Fruit fly (Drosophila melanogaster) whole organism, embryonic: ENCODE measurements around the gene CG34309.
A peak's percentile ranks its signal among the peaks of the same experiment; 100 is the strongest.

ENCODE experiments used
- CG10274 ChIP-seq: fragments of 200-800 bp; sonication (Bioruptor generic); optimal IDR thresholded peaks from 3 replicates; lab custom pipeline; 2017; ENCODE audit warnings: missing biosample characterization, mild to moderate bottlenecking, missing genetic modification characterization
- CG10321 ChIP-seq: fragments of 200-800 bp; sonication (Bioruptor generic); IDR thresholded peaks from 2 replicates; pipeline ENCODE4 v1.3.6; 2022; ENCODE audit warnings: missing biosample characterization, missing genetic modification characterization
- CG11247 ChIP-seq: fragments of 200-800 bp; sonication (Bioruptor generic); IDR thresholded peaks from 2 replicates; pipeline ENCODE4 v1.3.6; 2022; ENCODE audit warnings: missing biosample characterization, missing genetic modification characterization
- CG11398 ChIP-seq: fragments of 200-800 bp; sonication (Bioruptor generic); optimal IDR thresholded peaks from 2 replicates; lab custom pipeline; 2016; ENCODE audit warnings: missing biosample characterization, missing genetic modification characterization
- CG13424 ChIP-seq: fragments of 200-800 bp; sonication (Bioruptor generic); optimal IDR thresholded peaks from 2 replicates; lab custom pipeline; 2019; ENCODE audit warnings: missing biosample characterization, mild to moderate bottlenecking, missing genetic modification characterization, moderate library complexity
- CG17829 ChIP-seq: fragments of 200-800 bp; optimal IDR thresholded peaks from 2 replicates; lab custom pipeline; 2019; ENCODE audit warnings: missing biosample characterization, mild to moderate bottlenecking, missing genetic modification characterization, moderate library complexity
- CG30403 ChIP-seq: fragments of 200-800 bp; sonication (Bioruptor generic); optimal IDR thresholded peaks from 3 replicates; lab custom pipeline; 2016; ENCODE audit warnings: missing biosample characterization, missing genetic modification characterization
- CG3726 ChIP-seq: fragments of 200-800 bp; sonication (Bioruptor generic); IDR thresholded peaks from 3 replicates; pipeline ENCODE4, ENCODE4 v1.3.6; 2022; ENCODE audit warnings: missing biosample characterization, missing genetic modification characterization
- CG4424 ChIP-seq: fragments of 200-800 bp; sonication (Bioruptor generic); optimal IDR thresholded peaks from 3 replicates; lab custom pipeline; 2016; ENCODE audit warnings: missing biosample characterization, missing genetic modification characterization
- CHES-1-like ChIP-seq: fragments of 200-800 bp; sonication (Bioruptor generic); optimal IDR thresholded peaks from 2 replicates; lab custom pipeline; 2016; ENCODE audit warnings: missing biosample characterization, missing genetic modification characterization
- Chrac-16 ChIP-seq: fragments of 200-800 bp; sonication (Bioruptor generic); optimal IDR thresholded peaks from 3 replicates; lab custom pipeline; 2016; ENCODE audit warnings: missing biosample characterization, missing genetic modification characterization
- CrebB ChIP-seq: fragments of 200-800 bp; sonication (Bioruptor generic); optimal IDR thresholded peaks from 3 replicates; lab custom pipeline; 2018; ENCODE audit warnings: missing biosample characterization, mild to moderate bottlenecking, missing genetic modification characterization
- Deaf1 ChIP-seq: fragments of 200-800 bp; optimal IDR thresholded peaks from 3 replicates; lab custom pipeline; 2019; ENCODE audit warnings: missing biosample characterization, mild to moderate bottlenecking, missing genetic modification characterization, moderate library complexity
- Dll ChIP-seq: fragments of 200-800 bp; sonication (Bioruptor generic); IDR thresholded peaks from 4 replicates; pipeline ENCODE4 v1.3.6; 2022; ENCODE audit warnings: missing biosample characterization, missing genetic modification characterization; ENCODE audit not compliant: partially characterized antibody
- Dref ChIP-seq: fragments of 200-800 bp; sonication (Bioruptor generic); IDR thresholded peaks from 2 replicates; pipeline ENCODE4 v1.3.6; 2022; ENCODE audit warnings: missing biosample characterization, missing genetic modification characterization
- Ets65A ChIP-seq: fragments of 200-800 bp; sonication (Bioruptor generic); peaks from one replicate; lab custom pipeline; 2016; ENCODE audit warnings: missing biosample characterization, missing genetic modification characterization
- Oaz ChIP-seq: fragments of 200-800 bp; sonication (Bioruptor generic); IDR thresholded peaks from 2 replicates; pipeline ENCODE4 v1.3.6; 2022; ENCODE audit warnings: missing biosample characterization, missing genetic modification characterization
- Optix ChIP-seq: fragments of 200-800 bp; sonication (Bioruptor generic); IDR thresholded peaks from 3 replicates; pipeline ENCODE4 v1.3.6; 2022; ENCODE audit warnings: missing biosample characterization, missing genetic modification characterization
- Poxn ChIP-seq: fragments of 200-800 bp; sonication (Bioruptor generic); IDR thresholded peaks from 2 replicates; pipeline ENCODE4 v1.3.6; 2022; ENCODE audit warnings: missing biosample characterization, missing genetic modification characterization
- Six4 ChIP-seq: fragments of 200-800 bp; sonication (Bioruptor generic); optimal IDR thresholded peaks from 2 replicates; lab custom pipeline; 2016; ENCODE audit warnings: missing biosample characterization, missing genetic modification characterization
- Sox102F ChIP-seq: fragments of 200-800 bp; sonication (Bioruptor generic); optimal IDR thresholded peaks from 2 replicates; lab custom pipeline; 2018; ENCODE audit warnings: missing biosample characterization, mild to moderate bottlenecking, missing genetic modification characterization, moderate library complexity
- Sry-β ChIP-seq: fragments of 200-800 bp; sonication (Bioruptor generic); optimal IDR thresholded peaks from 2 replicates; lab custom pipeline; 2018; ENCODE audit warnings: missing biosample characterization, mild to moderate bottlenecking, missing genetic modification characterization, moderate library complexity
- ab ChIP-seq: fragments of 200-800 bp; sonication (Bioruptor generic); optimal IDR thresholded peaks from 2 replicates; lab custom pipeline; 2016; ENCODE audit warnings: missing biosample characterization, missing genetic modification characterization
- bab2 ChIP-seq: fragments of 200-800 bp; sonication (Bioruptor generic); optimal IDR thresholded peaks from 2 replicates; lab custom pipeline; 2016; ENCODE audit warnings: missing biosample characterization, missing genetic modification characterization
- bbx ChIP-seq: fragments of 200-800 bp; sonication (Bioruptor generic); IDR thresholded peaks from 2 replicates; pipeline ENCODE4 v1.3.6; 2022; ENCODE audit warnings: missing biosample characterization, missing genetic modification characterization; ENCODE audit not compliant: partially characterized antibody
- bcd ChIP-seq: fragments of 200-800 bp; sonication (Bioruptor generic); optimal IDR thresholded peaks from 2 replicates; lab custom pipeline; 2017; ENCODE audit warnings: missing biosample characterization, mild to moderate bottlenecking, missing genetic modification characterization
- crol ChIP-seq: fragments of 200-800 bp; sonication (Bioruptor generic); IDR thresholded peaks from 2 replicates; pipeline ENCODE4 v1.3.6; 2022; ENCODE audit warnings: missing biosample characterization, missing genetic modification characterization
- crp ChIP-seq, 2 experiments: fragments of 200-800 bp; sonication (Bioruptor generic); optimal IDR thresholded peaks; 2 replicates in 1 of 2; 3 replicates in 1 of 2; lab custom pipeline; 2017; ENCODE audit warnings: missing biosample characterization in 2 of 2, missing genetic modification characterization in 2 of 2, mild to moderate bottlenecking in 1 of 2, moderate library complexity in 1 of 2
- dpn ChIP-seq, 2 experiments: fragments of 200-800 bp; sonication (Bioruptor generic); optimal IDR thresholded peaks; 3 replicates each; lab custom pipeline; 2016; ENCODE audit warnings: missing biosample characterization in 2 of 2, missing genetic modification characterization in 2 of 2
- ewg ChIP-seq: fragments of 200-800 bp; sonication (Bioruptor generic); optimal IDR thresholded peaks from 3 replicates; lab custom pipeline; 2017; ENCODE audit warnings: mild to moderate bottlenecking, missing biosample characterization, missing genetic modification reagents, missing genetic modification characterization
- exex ChIP-seq: fragments of 200-800 bp; sonication (Bioruptor generic); optimal IDR thresholded peaks from 4 replicates; lab custom pipeline; 2018; ENCODE audit warnings: missing biosample characterization, mild to moderate bottlenecking, missing genetic modification characterization, moderate library complexity
- fru ChIP-seq: fragments of >200 bp; optimal IDR thresholded peaks from 2 replicates; lab custom pipeline; 2017
- her ChIP-seq: fragments of 200-800 bp; sonication (Bioruptor generic); optimal IDR thresholded peaks from 2 replicates; lab custom pipeline; 2016; ENCODE audit warnings: missing biosample characterization, missing genetic modification characterization
- mam ChIP-seq: fragments of 200-800 bp; sonication (Bioruptor generic); optimal IDR thresholded peaks from 3 replicates; lab custom pipeline; 2016; ENCODE audit warnings: missing biosample characterization, missing genetic modification characterization
- prd ChIP-seq, 3 experiments: fragments of >200 bp in 2 of 3; fragments of 200-800 bp in 1 of 3; sonication (Bioruptor generic) in 1 of 3; optimal IDR thresholded peaks in 2 of 3; IDR thresholded peaks in 1 of 3; 2 replicates in 2 of 3; 3 replicates in 1 of 3; pipeline versions ENCODE4 v1.3.6 to Lab custom; 2017 to 2022; ENCODE audit warnings: missing biosample characterization in 1 of 3, missing genetic modification characterization in 1 of 3
- schlank ChIP-seq: fragments of 200-800 bp; sonication (Bioruptor generic); optimal IDR thresholded peaks from 2 replicates; lab custom pipeline; 2018; ENCODE audit warnings: missing biosample characterization, mild to moderate bottlenecking, missing genetic modification characterization
- scrt ChIP-seq: fragments of 200-800 bp; sonication (Bioruptor generic); optimal IDR thresholded peaks from 2 replicates; lab custom pipeline; 2018; ENCODE audit warnings: missing biosample characterization, mild to moderate bottlenecking, missing genetic modification characterization, moderate library complexity
- sim ChIP-seq: fragments of 200-800 bp; sonication (Bioruptor generic); IDR thresholded peaks from 2 replicates; pipeline ENCODE4 v1.3.6; 2022; ENCODE audit warnings: missing biosample characterization, missing genetic modification characterization
- slp2 ChIP-seq: fragments of 200-800 bp; sonication (Bioruptor generic); optimal IDR thresholded peaks from 2 replicates; lab custom pipeline; 2016; ENCODE audit warnings: missing biosample characterization, missing genetic modification characterization
- sr ChIP-seq: fragments of 200-800 bp; sonication (Bioruptor generic); IDR thresholded peaks from 3 replicates; pipeline ENCODE4 v1.3.6; 2022; ENCODE audit warnings: missing biosample characterization, missing genetic modification characterization
- stc ChIP-seq: fragments of 200-800 bp; sonication (Bioruptor generic); IDR thresholded peaks from 2 replicates; pipeline ENCODE4 v1.3.6; 2022; ENCODE audit warnings: missing biosample characterization, missing genetic modification characterization
- sug ChIP-seq: fragments of 200-800 bp; optimal IDR thresholded peaks from 2 replicates; lab custom pipeline; 2019; ENCODE audit warnings: missing biosample characterization, mild to moderate bottlenecking, missing genetic modification characterization, moderate library complexity
- tin ChIP-seq: fragments of 200-800 bp; sonication (Bioruptor generic); optimal IDR thresholded peaks from 3 replicates; lab custom pipeline; 2016; ENCODE audit warnings: missing biosample characterization, missing genetic modification characterization
- wor ChIP-seq: fragments of 200-800 bp; sonication (Bioruptor generic); IDR thresholded peaks from 2 replicates; pipeline ENCODE4 v1.3.6; 2022; ENCODE audit warnings: missing biosample characterization, missing genetic modification characterization

The CG34309 gene

dm6 chr3R:13395133-13395532 lies 22.7 kb downstream of the CG34309 start, which contains the start of gene CCHa2 (continued):
- peak; percentile 84 for TF ChIP-seq Deaf1
- no peak for TF ChIP-seq bab2 (GFP tag; lab: Kevin White, UChicago)
- TF ChIP-seq schlank (tag; lab: Kevin White, UChicago): no peak
- TF ChIP-seq prd (optimal IDR thresholded peaks at IDR 0.05; lab: Kevin White, UChicago): no peak
- TF ChIP-seq prd (GFP tag; IDR thresholded peaks at IDR 0.05; lab: Robert Waterston, UW): 0 out of 3 replicates have a peak, but pooled peaks have one; percentile 14
- TF ChIP-seq CG11398 (GFP tag; lab: Kevin White, UChicago): no peak
- peak; percentile 7; the same call in 1 of the 2 replicates for TF ChIP-seq CG11247
- TF ChIP-seq, all 482 proteins: peak for 10

- TF ChIP-seq CG17829: no peak
- TF ChIP-seq CHES-1-like (GFP tag; lab: Kevin White, UChicago): no peak
- TF ChIP-seq Ets65A (GFP tag; lab: Kevin White, UChicago): peak; percentile 81
- no peak for TF ChIP-seq Six4 (GFP tag; lab: Kevin White, UChicago)
Measured at dm6 chr3R:13397040-13397439, 24.6 kb downstream of the CG34309 start, which contains the start of gene CG14374. Gene CG14374 (minus strand): TSS chr3R:13397140.

DNA sequence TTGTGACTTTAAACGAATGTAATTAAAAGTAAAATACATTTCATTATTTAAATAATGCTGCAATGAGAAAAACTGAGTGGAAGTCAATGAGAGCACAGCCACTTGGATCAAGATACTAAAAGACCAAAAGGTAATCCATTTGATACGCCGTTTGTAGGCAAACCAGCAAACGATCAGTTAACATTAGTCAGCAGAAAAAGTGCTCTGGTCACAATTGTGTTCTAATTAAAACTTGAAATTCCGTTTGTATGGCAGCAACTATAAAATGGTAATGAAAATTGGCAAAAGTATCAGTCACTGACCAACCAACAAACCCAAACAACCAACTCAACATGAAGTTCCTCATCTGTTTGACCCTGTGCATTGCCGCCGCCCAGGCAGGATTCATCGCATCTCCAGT lies 25.1 kb downstream of the CG34309 start, which contains the start of gene CG14377:
TSS of gene CG14377 (plus strand) at position 301 of the 400 bp plus-strand sequence.
- TF ChIP-seq sr (no peak), Dref (GFP tag; lab: Robert Waterston, UW) (0 out of 2 replicates have a peak, but pooled peaks have one; percentile 19)

DNA sequence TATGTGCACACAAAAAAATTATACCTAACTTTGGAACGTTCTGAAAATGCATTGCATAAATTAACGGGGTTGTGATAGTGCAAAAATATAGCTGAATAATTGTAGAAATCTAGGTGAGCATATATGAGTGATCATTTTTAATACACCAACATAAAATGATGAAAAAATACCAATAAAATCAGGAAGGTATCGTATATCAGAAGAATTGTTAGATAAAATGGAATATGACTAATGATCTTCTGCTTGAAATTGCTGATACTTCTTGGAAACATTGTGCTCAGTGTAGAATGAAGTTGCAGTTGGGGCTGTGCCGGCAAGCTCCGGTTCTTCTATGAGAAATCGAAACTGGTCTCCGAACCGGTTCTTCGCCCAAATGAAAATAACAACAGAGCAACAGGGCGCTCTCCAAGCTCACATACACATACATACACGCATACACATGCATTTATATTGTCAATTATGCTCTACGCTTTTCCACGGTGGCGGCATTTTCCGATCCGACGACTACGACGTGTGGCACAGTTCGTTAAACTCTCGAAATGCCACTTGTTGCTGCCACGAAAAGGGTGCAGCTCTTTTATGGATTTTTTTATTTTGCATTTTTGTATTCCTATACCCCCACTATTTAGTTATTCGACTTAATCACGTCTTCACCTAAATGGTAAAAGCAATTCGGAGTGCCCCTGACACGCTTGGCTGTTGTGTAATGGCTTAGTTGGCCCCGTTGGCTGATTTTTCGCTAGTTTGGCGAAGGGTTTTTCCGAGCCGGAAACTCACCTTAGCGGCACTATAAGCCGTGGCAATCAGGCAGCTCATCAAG lies 28.7 kb downstream of the CG34309 start:
- peak; percentile 79 for TF ChIP-seq her (GFP tag; lab: Kevin White, UChicago)
- TF ChIP-seq scrt (GFP tag; lab: Kevin White, UChicago): peak; percentile 42
- TF ChIP-seq CG13424: peak; percentile 92
- peak; percentile 56; the same call in 1 of the 2 replicates for TF ChIP-seq CG10321 (GFP tag; lab: Robert Waterston, UW)
- peak; percentile 92 for TF ChIP-seq Sox102F (GFP tag; lab: Kevin White, UChicago)
- TF ChIP-seq Chrac-16: peak; percentile 89
- TF ChIP-seq slp2 (GFP tag; lab: Kevin White, UChicago): peak; percentile 77
- TF ChIP-seq sug (tag; lab: Kevin White, UChicago): peak; percentile 76
- peak; percentile 86 for TF ChIP-seq CG4424 (GFP tag; lab: Kevin White, UChicago)
- TF ChIP-seq sim (GFP tag; lab: Robert Waterston, UW): peak; percentile 79
- TF ChIP-seq mam: peak; percentile 86
- TF ChIP-seq bbx (GFP tag; lab: Robert Waterston, UW): no peak
- no peak for TF ChIP-seq Dll (GFP tag; lab: Robert Waterston, UW)
- TF ChIP-seq Oaz: peak; percentile 60; the same call in 1 of the 2 replicates
- TF ChIP-seq wor (GFP tag; lab: Robert Waterston, UW): peak; percentile 83
- TF ChIP-seq CrebB: peak; percentile 75
- TF ChIP-seq stc (GFP tag; lab: Robert Waterston, UW): peak; percentile 86; the same call in 1 of the 2 replicates
- no peak for TF ChIP-seq crol (GFP tag; lab: Robert Waterston, UW)
- TF ChIP-seq ewg (GFP tag; lab: Kevin White, UChicago): peak; percentile 84
- TF ChIP-seq CG10274 (GFP tag; lab: Kevin White, UChicago): peak; percentile 77
- no peak for TF ChIP-seq fru (lab: Kevin White, UChicago)
- peak in 1 of 2 experiments; percentile 53 for TF ChIP-seq crp (GFP tag; optimal IDR thresholded peaks at IDR 0.05; lab: Kevin White, UChicago)
- peak; percentile 80; the same call in 2 of the 3 replicates for TF ChIP-seq CG3726 (GFP tag; lab: Robert Waterston, UW)
- TF ChIP-seq Sry-β (GFP tag; lab: Kevin White, UChicago): peak; percentile 49
- peak; percentile 39; the same call in 1 of the 2 replicates for TF ChIP-seq Poxn
- peak; percentile 12 for TF ChIP-seq exex (tag; lab: Kevin White, UChicago)
- peak; percentile 52 for TF ChIP-seq ab (GFP tag; lab: Kevin White, UChicago)
- peak; percentile 87 for TF ChIP-seq bcd (GFP tag; lab: Kevin White, UChicago)
- TF ChIP-seq tin: peak; percentile 80
- peak; percentile 90 to 92 for TF ChIP-seq dpn (GFP tag; optimal IDR thresholded peaks at IDR 0.05; lab: Kevin White, UChicago)
- peak; percentile 95 for TF ChIP-seq CG30403 (GFP tag; lab: Kevin White, UChicago)
- TF ChIP-seq Optix (GFP tag; lab: Robert Waterston, UW): no peak
